Fruit fly (Drosophila melanogaster) whole organism, prepupa: Measurements from ENCODE around the gene Gclm.

Experiments used
- Blimp-1 ChIP-seq: fragments of 200-800 bp; sonication (Bioruptor generic); optimal IDR thresholded peaks from 3 replicates; lab custom pipeline; 2017; ENCODE audit warnings: missing biosample characterization, missing genetic modification characterization, mild to moderate bottlenecking, moderate library complexity, missing genetic modification reagents
- CG10631 ChIP-seq: fragments of 200-800 bp; sonication (Bioruptor generic); optimal IDR thresholded peaks from 2 replicates; lab custom pipeline; 2016; ENCODE audit warnings: missing biosample characterization, missing genetic modification characterization
- CG10669 ChIP-seq: fragments of 200-800 bp; sonication (Bioruptor generic); optimal IDR thresholded peaks from 3 replicates; lab custom pipeline; 2018; ENCODE audit warnings: missing biosample characterization, mild to moderate bottlenecking, missing genetic modification characterization, moderate library complexity
- CG11294 ChIP-seq: fragments of 200-800 bp; sonication (Bioruptor generic); IDR thresholded peaks from 2 replicates; pipeline ENCODE4 v1.3.6; 2022; ENCODE audit warnings: missing biosample characterization, missing genetic modification characterization
- CG11762 ChIP-seq: fragments of 200-800 bp; sonication (Bioruptor generic); optimal IDR thresholded peaks from 3 replicates; lab custom pipeline; 2016; ENCODE audit warnings: missing biosample characterization, missing genetic modification characterization; ENCODE audit not compliant: insufficient read depth
- CG11902 ChIP-seq: fragments of 200-800 bp; sonication (Bioruptor generic); optimal IDR thresholded peaks from 3 replicates; lab custom pipeline; 2016; ENCODE audit warnings: missing biosample characterization, missing genetic modification characterization
- CG15336 ChIP-seq: fragments of 200-800 bp; sonication (Bioruptor generic); IDR thresholded peaks from 2 replicates; pipeline ENCODE4 v1.3.6; 2022; ENCODE audit warnings: missing biosample characterization, missing genetic modification characterization
- CG1621 ChIP-seq: fragments of 200-800 bp; sonication (Bioruptor generic); optimal IDR thresholded peaks from 3 replicates; lab custom pipeline; 2018; ENCODE audit warnings: missing biosample characterization, mild to moderate bottlenecking, missing genetic modification characterization
- CG16779 ChIP-seq: fragments of 200-800 bp; sonication (Bioruptor generic); optimal IDR thresholded peaks from 3 replicates; lab custom pipeline; 2017; ENCODE audit warnings: missing biosample characterization, mild to moderate bottlenecking, missing genetic modification characterization
- CG3032 ChIP-seq: fragments of 200-800 bp; optimal IDR thresholded peaks from 2 replicates; lab custom pipeline; 2019; ENCODE audit warnings: missing biosample characterization, mild to moderate bottlenecking, missing genetic modification characterization, moderate library complexity
- CG32006 ChIP-seq: fragments of 200-800 bp; sonication (Bioruptor generic); optimal IDR thresholded peaks from 3 replicates; lab custom pipeline; 2017; ENCODE audit warnings: missing biosample characterization, mild to moderate bottlenecking, missing genetic modification characterization
- CG34406 ChIP-seq: fragments of 200-800 bp; sonication (Bioruptor generic); optimal IDR thresholded peaks from 3 replicates; lab custom pipeline; 2016; ENCODE audit warnings: missing biosample characterization, missing genetic modification characterization
- CG3919 ChIP-seq: fragments of 200-800 bp; sonication (Bioruptor generic); optimal IDR thresholded peaks from 3 replicates; lab custom pipeline; 2016; ENCODE audit warnings: missing biosample characterization, missing genetic modification characterization
- CG4318 ChIP-seq: fragments of 200-800 bp; sonication (Bioruptor generic); optimal IDR thresholded peaks from 3 replicates; lab custom pipeline; 2017; ENCODE audit warnings: missing biosample characterization, mild to moderate bottlenecking, missing genetic modification characterization
- CG6163 ChIP-seq: fragments of 200-800 bp; sonication (Bioruptor generic); IDR thresholded peaks from 3 replicates; pipeline ENCODE4 v1.3.6; 2022; ENCODE audit warnings: missing biosample characterization, missing genetic modification characterization
- CG6276 ChIP-seq: fragments of 200-800 bp; sonication (Bioruptor generic); optimal IDR thresholded peaks from 2 replicates; lab custom pipeline; 2017; ENCODE audit warnings: missing biosample characterization, mild to moderate bottlenecking, missing genetic modification characterization
- CG6792 ChIP-seq: fragments of 200-800 bp; sonication (Bioruptor generic); optimal IDR thresholded peaks from 3 replicates; lab custom pipeline; 2016; ENCODE audit warnings: missing biosample characterization, missing genetic modification characterization
- CG6808 ChIP-seq: fragments of 200-800 bp; sonication (Bioruptor generic); optimal IDR thresholded peaks from 3 replicates; lab custom pipeline; 2017; ENCODE audit warnings: missing biosample characterization, missing genetic modification characterization, mild to moderate bottlenecking, moderate library complexity, missing genetic modification reagents
- CG6854 ChIP-seq: fragments of 200-800 bp; sonication (Bioruptor generic); optimal IDR thresholded peaks from 2 replicates; lab custom pipeline; 2017; ENCODE audit warnings: missing biosample characterization, mild to moderate bottlenecking, missing genetic modification characterization
- CG7368 ChIP-seq: fragments of 200-800 bp; sonication (Bioruptor generic); optimal IDR thresholded peaks from 3 replicates; lab custom pipeline; 2016; ENCODE audit warnings: missing biosample characterization, missing genetic modification characterization
- CG8119 ChIP-seq: fragments of 200-800 bp; sonication (Bioruptor generic); IDR thresholded peaks from 3 replicates; pipeline ENCODE4 v1.3.6; 2022; ENCODE audit warnings: missing biosample characterization, missing genetic modification characterization
- CG8632 ChIP-seq: fragments of 200-800 bp; sonication (Bioruptor generic); optimal IDR thresholded peaks from 3 replicates; lab custom pipeline; 2016; ENCODE audit warnings: missing biosample characterization, missing genetic modification characterization
- Eip93F ChIP-seq: fragments of 200-800 bp; sonication (Bioruptor generic); optimal IDR thresholded peaks from 2 replicates; lab custom pipeline; 2016; ENCODE audit warnings: missing biosample characterization, mild to moderate bottlenecking, missing genetic modification characterization
- Ets96B ChIP-seq: fragments of 200-800 bp; optimal IDR thresholded peaks from 2 replicates; lab custom pipeline; 2019; ENCODE audit warnings: missing biosample characterization, mild to moderate bottlenecking, missing genetic modification characterization, moderate library complexity
- Gug ChIP-seq: fragments of 200-800 bp; sonication (Bioruptor generic); IDR thresholded peaks from 2 replicates; pipeline ENCODE4 v1.3.6; 2022; ENCODE audit warnings: missing biosample characterization, missing genetic modification characterization
- Hr39 ChIP-seq: fragments of 200-800 bp; sonication (Bioruptor generic); optimal IDR thresholded peaks from 2 replicates; lab custom pipeline; 2016; ENCODE audit warnings: missing biosample characterization, missing genetic modification characterization
- Hr4 ChIP-seq: fragments of 200-800 bp; sonication (Bioruptor generic); optimal IDR thresholded peaks from 3 replicates; lab custom pipeline; 2016; ENCODE audit warnings: missing biosample characterization, missing genetic modification characterization
- Lpt ChIP-seq: fragments of 200-800 bp; sonication (Bioruptor generic); optimal IDR thresholded peaks from 3 replicates; lab custom pipeline; 2016; ENCODE audit warnings: missing biosample characterization, missing genetic modification characterization
- Met ChIP-seq: fragments of 200-800 bp; sonication (Bioruptor generic); optimal IDR thresholded peaks from 3 replicates; lab custom pipeline; 2016; ENCODE audit warnings: missing biosample characterization, missing genetic modification characterization
- OdsH ChIP-seq: fragments of 200-800 bp; sonication (Bioruptor generic); optimal IDR thresholded peaks from 3 replicates; lab custom pipeline; 2016; ENCODE audit warnings: missing biosample characterization, missing genetic modification characterization
- Smox ChIP-seq: fragments of 200-800 bp; sonication (Bioruptor generic); optimal IDR thresholded peaks from 3 replicates; lab custom pipeline; 2016; ENCODE audit warnings: missing biosample characterization, missing genetic modification characterization
- Sox102F ChIP-seq: fragments of 200-800 bp; sonication (Bioruptor generic); optimal IDR thresholded peaks from 2 replicates; lab custom pipeline; 2016; ENCODE audit warnings: missing biosample characterization, mild to moderate bottlenecking, missing genetic modification characterization
- Sox14 ChIP-seq: fragments of 200-800 bp; sonication (Bioruptor generic); optimal IDR thresholded peaks from 3 replicates; lab custom pipeline; 2016; ENCODE audit warnings: missing biosample characterization, missing genetic modification characterization
- Sox15 ChIP-seq: fragments of 200-800 bp; sonication (Bioruptor generic); optimal IDR thresholded peaks from 3 replicates; lab custom pipeline; 2016; ENCODE audit warnings: missing biosample characterization, missing genetic modification characterization
- achi ChIP-seq: fragments of 200-800 bp; sonication (Bioruptor generic); optimal IDR thresholded peaks from 3 replicates; lab custom pipeline; 2016; ENCODE audit warnings: missing biosample characterization, missing genetic modification characterization
- acj6 ChIP-seq: fragments of 200-800 bp; sonication (Bioruptor generic); optimal IDR thresholded peaks from 3 replicates; lab custom pipeline; 2016; ENCODE audit warnings: missing biosample characterization, missing genetic modification characterization
- cyc ChIP-seq: fragments of 200-800 bp; sonication (Bioruptor generic); optimal IDR thresholded peaks from 3 replicates; lab custom pipeline; 2016; ENCODE audit warnings: missing biosample characterization, missing genetic modification characterization
- dac ChIP-seq: fragments of 200-800 bp; sonication (Bioruptor generic); optimal IDR thresholded peaks from 2 replicates; lab custom pipeline; 2017; ENCODE audit warnings: missing biosample characterization, mild to moderate bottlenecking, missing genetic modification characterization
- dsx ChIP-seq: fragments of 200-800 bp; optimal IDR thresholded peaks from 3 replicates; lab custom pipeline; 2019; ENCODE audit warnings: missing biosample characterization, mild to moderate bottlenecking, missing genetic modification characterization, moderate library complexity; ENCODE audit not compliant: poor library complexity, severe bottlenecking
- esn ChIP-seq: fragments of 200-800 bp; sonication (Bioruptor generic); optimal IDR thresholded peaks from 2 replicates; lab custom pipeline; 2016; ENCODE audit warnings: missing biosample characterization, mild to moderate bottlenecking, missing genetic modification characterization, moderate library complexity
- fd59A ChIP-seq: fragments of 200-800 bp; sonication (Bioruptor generic); optimal IDR thresholded peaks from 2 replicates; lab custom pipeline; 2017; ENCODE audit warnings: missing biosample characterization, mild to moderate bottlenecking, missing genetic modification characterization, missing genetic modification reagents
- fd85E ChIP-seq: fragments of 200-800 bp; sonication (Bioruptor generic); optimal IDR thresholded peaks from 3 replicates; lab custom pipeline; 2016; ENCODE audit warnings: missing biosample characterization, missing genetic modification characterization
- fkh ChIP-seq: fragments of 200-800 bp; sonication (Bioruptor generic); optimal IDR thresholded peaks from 3 replicates; lab custom pipeline; 2017; ENCODE audit warnings: missing biosample characterization, mild to moderate bottlenecking, missing genetic modification characterization, moderate library complexity
- lz ChIP-seq: fragments of 200-800 bp; sonication (Bioruptor generic); optimal IDR thresholded peaks from 3 replicates; lab custom pipeline; 2016; ENCODE audit warnings: missing biosample characterization, missing genetic modification characterization
- net ChIP-seq: fragments of 200-800 bp; sonication (Bioruptor generic); optimal IDR thresholded peaks from 3 replicates; lab custom pipeline; 2016; ENCODE audit warnings: missing biosample characterization, missing genetic modification characterization
- pdm3 ChIP-seq: fragments of 200-800 bp; sonication (Bioruptor generic); optimal IDR thresholded peaks from 3 replicates; lab custom pipeline; 2016; ENCODE audit warnings: missing biosample characterization, missing genetic modification characterization
- salr ChIP-seq, 2 experiments: fragments of 200-800 bp; sonication (Bioruptor generic); optimal IDR thresholded peaks; 3 replicates each; lab custom pipeline; 2016 to 2018; ENCODE audit warnings: missing biosample characterization in 2 of 2, missing genetic modification characterization in 2 of 2, mild to moderate bottlenecking in 1 of 2
- spab ChIP-seq: fragments of 200-800 bp; sonication (Bioruptor generic); optimal IDR thresholded peaks from 2 replicates; lab custom pipeline; 2017; ENCODE audit warnings: missing biosample characterization, mild to moderate bottlenecking, missing genetic modification characterization, missing genetic modification reagents
- ss ChIP-seq, 2 experiments: fragments of 200-800 bp; sonication (Bioruptor generic); optimal IDR thresholded peaks; 2 replicates in 1 of 2; 3 replicates in 1 of 2; lab custom pipeline; 2017 to 2018; ENCODE audit warnings: mild to moderate bottlenecking in 2 of 2, missing biosample characterization in 2 of 2, missing genetic modification characterization in 2 of 2, moderate library complexity in 1 of 2
- svp ChIP-seq: fragments of 200-800 bp; sonication (Bioruptor generic); peaks from one replicate; lab custom pipeline; 2016; ENCODE audit warnings: missing biosample characterization, missing genetic modification characterization
- topi ChIP-seq: fragments of 200-800 bp; sonication (Bioruptor generic); optimal IDR thresholded peaks from 3 replicates; lab custom pipeline; 2016; ENCODE audit warnings: missing biosample characterization, missing genetic modification characterization
- vri ChIP-seq: fragments of 200-800 bp; sonication (Bioruptor generic); optimal IDR thresholded peaks from 3 replicates; lab custom pipeline; 2016; ENCODE audit warnings: missing biosample characterization, mild to moderate bottlenecking, missing genetic modification characterization

The Gclm gene

DNA sequence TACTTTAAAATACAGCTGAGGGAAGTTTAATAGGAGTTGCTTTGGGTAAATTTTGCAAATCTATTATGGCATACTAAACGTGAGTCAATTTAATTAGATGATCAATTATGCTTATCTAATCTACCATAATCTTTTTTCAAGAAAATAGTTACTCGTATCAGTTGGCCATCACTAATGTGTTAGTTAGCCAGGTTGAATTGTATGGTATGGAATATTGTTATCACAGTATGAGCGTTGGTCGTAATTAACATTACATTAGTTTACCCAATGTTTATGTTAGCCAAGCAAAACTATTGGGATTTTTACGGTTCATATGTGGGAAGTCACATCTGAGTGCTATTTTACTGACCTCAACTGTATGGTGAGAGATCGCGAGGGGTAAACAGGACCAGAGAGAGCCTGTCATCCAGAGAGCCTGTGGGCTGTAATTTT lies 12.8 kb downstream of the Gclm start:
- TF ChIP-seq dsx (GFP tag; lab: Kevin White, UChicago) (peak; percentile 58), CG16779 (no peak), dac (GFP tag; lab: Kevin White, UChicago) (no peak), Sox15 (GFP tag; lab: Kevin White, UChicago) (peak; percentile 51), fd59A (GFP tag; lab: Kevin White, UChicago) (peak; percentile 58), vri (peak; percentile 49), Blimp-1 (GFP tag; lab: Kevin White, UChicago) (peak; percentile 59), Hr4 (GFP tag; lab: Kevin White, UChicago) (no peak), achi (GFP tag; lab: Kevin White, UChicago) (peak; percentile 65), fd85E (peak; percentile 11), Met (GFP tag; lab: Kevin White, UChicago) (peak; percentile 83), CG10669 (GFP tag; lab: Kevin White, UChicago) (no peak), lz (GFP tag; lab: Kevin White, UChicago) (peak; percentile 85), Eip93F (GFP tag; lab: Kevin White, UChicago) (no peak), ss (GFP tag; optimal IDR thresholded peaks at IDR 0.05; lab: Kevin White, UChicago) (peak; percentile 59 to 75), Lpt (no peak), cyc (GFP tag; lab: Kevin White, UChicago) (peak; percentile 80), Hr39 (GFP tag; lab: Kevin White, UChicago) (peak; percentile 85), CG11762 (GFP tag; lab: Kevin White, UChicago) (peak; percentile 20), CG11902 (GFP tag; lab: Kevin White, UChicago) (peak; percentile 58), CG15336 (GFP tag; lab: Robert Waterston, UW) (no peak), CG8632 (GFP tag; lab: Kevin White, UChicago) (peak; percentile 62), esn (peak; percentile 88), CG1621 (tag; lab: Kevin White, UChicago) (peak; percentile 34), fkh (GFP tag; lab: Kevin White, UChicago) (peak; percentile 35), CG6276 (GFP tag; lab: Kevin White, UChicago) (no peak), CG6163 (GFP tag; lab: Robert Waterston, UW) (peak; percentile 34; the same call in 1 of the 3 replicates), CG11294 (GFP tag; lab: Robert Waterston, UW) (no peak), salr (GFP tag; optimal IDR thresholded peaks at IDR 0.05; lab: Kevin White, UChicago) (no peak), svp (peak; percentile 95), spab (GFP tag; lab: Kevin White, UChicago) (peak; percentile 70), CG4318 (no peak), net (GFP tag; lab: Kevin White, UChicago) (no peak), topi (peak; percentile 86), pdm3 (peak; percentile 52), CG8119 (GFP tag; lab: Robert Waterston, UW) (no peak), Sox14 (GFP tag; lab: Kevin White, UChicago) (no peak), Ets96B (tag; lab: Kevin White, UChicago) (peak; percentile 57), CG3032 (tag; lab: Kevin White, UChicago) (peak; percentile 67), Smox (GFP tag; lab: Kevin White, UChicago) (peak; percentile 75), acj6 (GFP tag; lab: Kevin White, UChicago) (peak; percentile 61), CG32006 (GFP tag; lab: Kevin White, UChicago) (no peak), OdsH (GFP tag; lab: Kevin White, UChicago) (no peak), CG7368 (GFP tag; lab: Kevin White, UChicago) (peak; percentile 37), CG34406 (GFP tag; lab: Kevin White, UChicago) (no peak), Sox102F (GFP tag; lab: Kevin White, UChicago) (peak; percentile 84), CG3919 (GFP tag; lab: Kevin White, UChicago) (no peak), CG10631 (GFP tag; lab: Kevin White, UChicago) (peak; percentile 60), CG6854 (GFP tag; lab: Kevin White, UChicago) (peak; percentile 39), Gug (GFP tag; lab: Robert Waterston, UW) (no peak), CG6792 (GFP tag; lab: Kevin White, UChicago) (peak; percentile 68), CG6808 (GFP tag; lab: Kevin White, UChicago) (peak; percentile 77)
